Fruit fly (Drosophila melanogaster): ENCODE data around the gene ImpL2.

Gene ImpL2

dm6 chr3L:4236097-4236572 lies at the start of gene ImpL2:
Gene ImpL2, minus strand, starts transcription at chr3L:4236147.
- no peak for TF ChIP-seq CG14655 (GFP tag; optimal IDR thresholded peaks at IDR 0.05)
- no peak for TF ChIP-seq CG9948 (tag; optimal IDR thresholded peaks at IDR 0.05)
- TF ChIP-seq CG15710 (tag; optimal IDR thresholded peaks at IDR 0.05): no peak
- TF ChIP-seq D1 (tag; optimal IDR thresholded peaks at IDR 0.05): no peak
- no peak for TF ChIP-seq CG32121 (GFP tag; IDR thresholded peaks at IDR 0.05)
- TF ChIP-seq EcR (GFP tag; optimal IDR thresholded peaks at IDR 0.05): no peak
- TF ChIP-seq Snoo (tag; optimal IDR thresholded peaks at IDR 0.05): no peak
- TF ChIP-seq CG8159 (tag; optimal IDR thresholded peaks at IDR 0.05): no peak
- no peak for TF ChIP-seq gl (tag; optimal IDR thresholded peaks at IDR 0.05)

DNA sequence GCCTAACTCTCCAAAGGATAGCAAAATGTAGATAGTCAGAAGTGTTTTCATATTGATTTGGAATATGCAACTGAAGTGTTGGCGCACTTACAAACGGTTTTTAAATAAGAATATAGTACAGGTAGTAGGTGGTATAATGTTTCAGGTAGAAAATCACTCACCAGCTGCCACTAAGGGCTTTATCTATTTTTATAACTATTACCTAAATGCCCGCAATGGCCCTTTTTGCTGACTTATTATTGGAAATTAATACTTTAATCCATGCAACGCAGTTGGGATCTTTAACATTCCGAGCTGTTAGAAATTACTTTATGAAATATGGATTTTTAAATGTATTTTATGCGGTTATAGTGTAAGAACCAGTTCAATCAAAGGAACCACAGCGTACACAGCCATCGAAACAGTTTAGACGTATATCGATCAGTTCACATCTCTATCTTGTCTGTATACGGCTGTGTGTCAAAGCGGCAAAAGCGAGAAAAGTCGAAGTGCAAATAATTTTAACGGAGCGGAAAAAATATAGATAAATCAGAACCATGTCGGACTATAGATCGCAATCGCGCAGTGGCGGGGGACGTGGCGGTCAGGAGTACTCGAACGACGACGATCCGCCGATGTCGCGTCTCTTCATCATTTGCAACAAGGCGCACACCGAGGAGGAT lies 47.6 kb upstream of the ImpL2 start, which contains the start of the genes srw and CG1316:
srw (minus strand) TSS at position 51 of the 662 bp plus-strand sequence.
CG1316 (plus strand) TSS at position 424 of the 662 bp plus-strand sequence.
- TF ChIP-seq CG4496 (GFP tag; IDR thresholded peaks at IDR 0.05): peak; percentile 11; the same call in 1 of the 3 replicates
- no peak for TF ChIP-seq CG10348 (GFP tag; IDR thresholded peaks at IDR 0.05)
- TF ChIP-seq EcR (GFP tag; optimal IDR thresholded peaks at IDR 0.05): no peak
- TF ChIP-seq CG15710 (tag; optimal IDR thresholded peaks at IDR 0.05): no peak
- TF ChIP-seq CG8159 (tag; optimal IDR thresholded peaks at IDR 0.05): no peak
- no peak for TF ChIP-seq Ets98B (GFP tag; IDR thresholded peaks at IDR 0.05)
- TF ChIP-seq Snoo (tag; optimal IDR thresholded peaks at IDR 0.05): peak; percentile 4
- TF ChIP-seq D1 (tag; optimal IDR thresholded peaks at IDR 0.05): no peak
- TF ChIP-seq CG8301 (tag; optimal IDR thresholded peaks at IDR 0.05): no peak
- TF ChIP-seq CG14655 (GFP tag; optimal IDR thresholded peaks at IDR 0.05): no peak

dm6 chr3L:4282627-4283026 lies 46.7 kb upstream of the ImpL2 start, which contains the start of gene CG11583:
Gene CG11583, minus strand, starts transcription at chr3L:4282817.
- TF ChIP-seq CG4496 (GFP tag; IDR thresholded peaks at IDR 0.05): 0 out of 3 replicates have a peak, but pooled peaks have one; percentile 31
- TF ChIP-seq CG14655 (GFP tag; optimal IDR thresholded peaks at IDR 0.05): no peak
- no peak for TF ChIP-seq rn (GFP tag; IDR thresholded peaks at IDR 0.05)

DNA sequence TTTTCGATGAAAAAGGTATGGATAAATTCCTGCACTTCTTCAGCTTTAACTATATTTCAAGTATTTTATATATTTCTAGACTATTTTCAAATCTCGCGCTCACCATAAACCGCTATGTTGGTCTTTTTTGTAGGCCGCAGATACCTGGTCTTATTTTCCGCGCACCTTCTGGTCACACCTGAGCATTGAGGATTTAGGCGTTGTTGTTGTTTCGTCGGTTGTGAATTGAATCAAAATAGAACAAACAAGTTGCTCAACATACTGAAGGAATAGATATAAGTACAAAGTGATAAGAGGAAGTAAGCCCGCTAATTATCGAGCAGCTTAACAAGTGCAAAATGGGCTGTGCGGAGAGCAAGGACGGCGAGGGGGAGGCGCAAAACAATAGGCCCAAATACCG lies 41.8 kb upstream of the ImpL2 start, which contains the start of gene Ctl1:
Ctl1 (plus strand) TSS at position 167 of the 400 bp plus-strand sequence.
- TF ChIP-seq Pif1A (GFP tag; optimal IDR thresholded peaks at IDR 0.05): no peak
- TF ChIP-seq fd96Ca (GFP tag; IDR thresholded peaks at IDR 0.05): no peak
- TF ChIP-seq Snoo (tag; optimal IDR thresholded peaks at IDR 0.05): no peak
- no peak for TF ChIP-seq Pif1B (GFP tag; optimal IDR thresholded peaks at IDR 0.05)
- no peak for TF ChIP-seq CG13204 (GFP tag; optimal IDR thresholded peaks at IDR 0.05)
- no peak for TF ChIP-seq gl (tag; optimal IDR thresholded peaks at IDR 0.05)
- no peak for TF ChIP-seq CG4496 (GFP tag; IDR thresholded peaks at IDR 0.05)
- no peak for TF ChIP-seq CG10348 (GFP tag; IDR thresholded peaks at IDR 0.05)
- no peak for TF ChIP-seq CG32121 (GFP tag; IDR thresholded peaks at IDR 0.05)
- no peak for TF ChIP-seq EcR (GFP tag; optimal IDR thresholded peaks at IDR 0.05)
- no peak for TF ChIP-seq D1 (tag; optimal IDR thresholded peaks at IDR 0.05)
- no peak for TF ChIP-seq CG15710 (tag; optimal IDR thresholded peaks at IDR 0.05)
- no peak for TF ChIP-seq rn (GFP tag; IDR thresholded peaks at IDR 0.05)
- TF ChIP-seq CG34367 (tag; optimal IDR thresholded peaks at IDR 0.05): no peak
- no peak for TF ChIP-seq CG12605 (GFP tag; IDR thresholded peaks at IDR 0.05)
- TF ChIP-seq Ets98B (GFP tag; IDR thresholded peaks at IDR 0.05): no peak
- TF ChIP-seq CG8159 (tag; optimal IDR thresholded peaks at IDR 0.05): no peak
- no peak for TF ChIP-seq CG9948 (tag; optimal IDR thresholded peaks at IDR 0.05)

- TF ChIP-seq EcR (GFP tag; optimal IDR thresholded peaks at IDR 0.05) (peak; percentile 91), CG8301 (tag; optimal IDR thresholded peaks at IDR 0.05) (no peak)
These were observed 36.3 kb upstream of the ImpL2 start for dm6 chr3L:4272167-4272773.

- TF ChIP-seq D1 (tag; optimal IDR thresholded peaks at IDR 0.05) (peak; percentile 8), CG13204 (GFP tag; optimal IDR thresholded peaks at IDR 0.05) (no peak), EcR (GFP tag; optimal IDR thresholded peaks at IDR 0.05) (peak; percentile 51), Ets98B (GFP tag; IDR thresholded peaks at IDR 0.05) (no peak), CG9948 (tag; optimal IDR thresholded peaks at IDR 0.05) (peak; percentile 53), CG8159 (tag; optimal IDR thresholded peaks at IDR 0.05) (peak; percentile 33), CG14655 (GFP tag; optimal IDR thresholded peaks at IDR 0.05) (peak; percentile 83), CG32121 (GFP tag; IDR thresholded peaks at IDR 0.05) (no peak), CG12605 (GFP tag; IDR thresholded peaks at IDR 0.05) (no peak), CG8301 (tag; optimal IDR thresholded peaks at IDR 0.05) (peak; percentile 66), CG17806 (tag; optimal IDR thresholded peaks at IDR 0.05) (peak; percentile 33), CG15710 (tag; optimal IDR thresholded peaks at IDR 0.05) (peak; percentile 6), fd96Ca (GFP tag; IDR thresholded peaks at IDR 0.05) (no peak), CG4496 (GFP tag; IDR thresholded peaks at IDR 0.05) (0 out of 3 replicates have a peak, but pooled peaks have one; percentile 25)
These were observed 35.2 kb upstream of the ImpL2 start for dm6 chr3L:4270949-4271827.

All from whole organism, pupa.